Fruit fly (Drosophila melanogaster): Measurements from ENCODE around the gene Syp.

DNA sequence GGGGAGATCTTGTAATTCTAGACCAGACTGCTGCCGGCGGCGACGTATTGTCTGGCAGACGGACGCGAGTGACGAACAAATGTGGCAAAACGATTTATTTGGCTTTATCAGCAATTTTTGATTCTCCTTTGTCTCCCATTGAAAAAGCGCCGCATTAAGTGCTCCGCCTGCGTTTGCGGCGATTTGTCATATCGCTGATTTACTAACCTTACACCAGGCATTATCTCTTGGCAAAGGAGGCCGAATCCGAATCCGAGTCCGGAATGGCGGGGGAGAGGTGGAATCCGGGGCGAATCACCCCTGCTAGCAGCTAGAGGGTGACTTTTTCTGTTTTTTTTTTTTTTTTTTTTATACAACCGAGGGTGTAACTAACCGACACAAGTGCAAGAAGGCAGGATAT is 32.0 kb downstream of the Syp start:
- TF ChIP-seq CG8301 (tag; optimal IDR thresholded peaks at IDR 0.05) (no peak), EcR (GFP tag; optimal IDR thresholded peaks at IDR 0.05) (no peak)
